Fruit fly (Drosophila melanogaster) whole organism, adult: Measurements from ENCODE around the gene CG5665.

Experiments
- CG12768 ChIP-seq: fragments of 200-800 bp; sonication (Bioruptor generic); optimal IDR thresholded peaks from 2 replicates; lab custom pipeline; 2017; ENCODE audit warnings: missing biosample characterization, missing genetic modification characterization, mild to moderate bottlenecking, moderate library complexity, missing genetic modification reagents
- CG1620 ChIP-seq: fragments of 200-800 bp; sonication (Bioruptor generic); optimal IDR thresholded peaks from 2 replicates; lab custom pipeline; 2016; ENCODE audit warnings: missing biosample characterization, missing genetic modification characterization
- CG33017 ChIP-seq: fragments of 200-800 bp; sonication (Bioruptor generic); optimal IDR thresholded peaks from 2 replicates; lab custom pipeline; 2018; ENCODE audit warnings: missing biosample characterization, mild to moderate bottlenecking, missing genetic modification characterization, moderate library complexity
- CG5204 ChIP-seq: fragments of 200-800 bp; sonication (Bioruptor generic); optimal IDR thresholded peaks from 2 replicates; lab custom pipeline; 2016; ENCODE audit warnings: missing biosample characterization, missing genetic modification characterization
- CG7101 ChIP-seq: fragments of 200-800 bp; sonication (Bioruptor generic); optimal IDR thresholded peaks from 2 replicates; lab custom pipeline; 2018; ENCODE audit warnings: missing biosample characterization, mild to moderate bottlenecking, missing genetic modification characterization, moderate library complexity
- Mnt ChIP-seq: fragments of 200-800 bp; sonication (Bioruptor generic); optimal IDR thresholded peaks from 2 replicates; lab custom pipeline; 2016; ENCODE audit warnings: missing biosample characterization, mild to moderate bottlenecking, missing genetic modification characterization
- cnc ChIP-seq, 2 experiments: fragments of >200 bp; optimal IDR thresholded peaks; 2 replicates each; lab custom pipeline; 2017
- kay ChIP-seq: fragments of 200-800 bp; sonication (Bioruptor generic); peaks from one replicate; lab custom pipeline; 2016; ENCODE audit warnings: missing biosample characterization, missing genetic modification characterization, borderline replicate concordance
- pad ChIP-seq: fragments of 200-800 bp; sonication (Bioruptor generic); optimal IDR thresholded peaks from 3 replicates; lab custom pipeline; 2017; ENCODE audit warnings: missing biosample characterization, missing genetic modification characterization, mild to moderate bottlenecking, moderate library complexity, missing genetic modification reagents
- tj ChIP-seq: fragments of 200-800 bp; sonication (Bioruptor generic); optimal IDR thresholded peaks from 3 replicates; lab custom pipeline; 2017; ENCODE audit warnings: missing biosample characterization, mild to moderate bottlenecking, missing genetic modification characterization, moderate library complexity

DNA sequence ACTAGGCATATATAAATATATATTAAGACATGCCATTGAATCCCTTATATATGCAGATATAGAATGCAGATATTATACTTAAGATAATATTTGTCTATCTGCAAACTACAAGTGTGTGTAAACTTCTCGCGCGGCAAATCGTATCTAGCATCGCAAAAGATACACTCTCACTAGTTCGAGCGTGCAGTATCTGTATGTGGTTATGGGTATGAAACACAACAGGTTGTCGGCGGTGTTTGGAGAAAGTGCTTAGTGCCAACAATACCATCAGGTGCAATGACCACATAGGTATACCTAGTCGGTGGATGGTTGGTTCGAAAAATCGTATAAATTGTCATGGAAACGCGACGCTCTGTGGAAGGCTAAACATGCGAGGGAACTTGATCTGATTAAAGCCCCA, 46.2 kb downstream of the CG5665 start:
- no peak for TF ChIP-seq kay (GFP tag; lab: Kevin White, UChicago)
- TF ChIP-seq CG5204 (GFP tag; lab: Kevin White, UChicago), result no peak
- TF ChIP-seq CG12768 (GFP tag; lab: Kevin White, UChicago), result no peak
- TF ChIP-seq CG1620 (GFP tag; lab: Kevin White, UChicago), result no peak
- no peak for TF ChIP-seq tj
- TF ChIP-seq CG7101 (tag; lab: Kevin White, UChicago), result no peak
- no peak for TF ChIP-seq Mnt (GFP tag; lab: Kevin White, UChicago)
- TF ChIP-seq cnc (optimal IDR thresholded peaks at IDR 0.05; lab: Kevin White, UChicago), result no peak
- no peak for TF ChIP-seq pad (GFP tag; lab: Kevin White, UChicago)
- TF ChIP-seq CG33017, result no peak
